Worm (Caenorhabditis elegans) whole organism, mixed stage, embryonic: ENCODE results near the gene nphp-2.

Source experiments
- blmp-1 ChIP-seq: fragments of 150-350 bp; optimal IDR thresholded peaks from 2 replicates; lab custom pipeline; 2014; ENCODE audit warnings: missing biosample characterization, missing genetic modification characterization
- ceh-43 ChIP-seq: fragments of 200-800 bp; sonication (Bioruptor generic); optimal IDR thresholded peaks from 2 replicates; lab custom pipeline; 2018; ENCODE audit warnings: mild to moderate bottlenecking, missing genetic modification characterization, moderate library complexity, missing compliant biosample characterization
- ces-1 ChIP-seq: fragments of 150-350 bp; optimal IDR thresholded peaks from 2 replicates; lab custom pipeline; 2014; ENCODE audit warnings: missing biosample characterization, missing genetic modification reagents, missing genetic modification characterization
- elt-1 ChIP-seq: sonication (generic microtip); optimal IDR thresholded peaks from 2 replicates; lab custom pipeline; 2017; ENCODE audit warnings: missing genetic modification characterization, mild to moderate bottlenecking, missing compliant biosample characterization, antibody characterized with exemption, moderate library complexity, borderline replicate concordance; ENCODE audit not compliant: insufficient read depth
- lin-13 ChIP-seq: fragments of 150-350 bp; optimal IDR thresholded peaks from 2 replicates; lab custom pipeline; 2014; ENCODE audit warnings: missing biosample characterization, missing genetic modification characterization
- lin-32 ChIP-seq: fragments of 200-800 bp; sonication (Bioruptor generic); optimal IDR thresholded peaks from 2 replicates; lab custom pipeline; 2018; ENCODE audit warnings: mild to moderate bottlenecking, missing genetic modification characterization, missing compliant biosample characterization
- nhr-12 ChIP-seq: fragments of 150-350 bp; optimal IDR thresholded peaks from 2 replicates; lab custom pipeline; 2014; ENCODE audit warnings: missing biosample characterization, missing genetic modification characterization
- nhr-237 ChIP-seq: fragments of 150-350 bp; optimal IDR thresholded peaks from 2 replicates; lab custom pipeline; 2014; ENCODE audit warnings: missing biosample characterization, missing genetic modification characterization
- nhr-28 ChIP-seq: fragments of 150-350 bp; optimal IDR thresholded peaks from 2 replicates; lab custom pipeline; 2014; ENCODE audit warnings: missing biosample characterization, missing genetic modification characterization
- pha-4 ChIP-seq: fragments of 150-350 bp; optimal IDR thresholded peaks from 2 replicates; lab custom pipeline; 2018; ENCODE audit warnings: missing biosample characterization, missing genetic modification reagents, missing genetic modification characterization
- unc-39 ChIP-seq: fragments of 150-350 bp; optimal IDR thresholded peaks from 2 replicates; lab custom pipeline; 2014; ENCODE audit warnings: missing biosample characterization, missing genetic modification characterization
- unc-62 ChIP-seq: fragments of 150-350 bp; optimal IDR thresholded peaks from 2 replicates; lab custom pipeline; 2014; ENCODE audit warnings: missing biosample characterization, missing genetic modification reagents, missing genetic modification characterization
- ztf-11 ChIP-seq: fragments of 150-350 bp; optimal IDR thresholded peaks from 2 replicates; lab custom pipeline; 2014; ENCODE audit warnings: missing biosample characterization, missing genetic modification characterization

DNA sequence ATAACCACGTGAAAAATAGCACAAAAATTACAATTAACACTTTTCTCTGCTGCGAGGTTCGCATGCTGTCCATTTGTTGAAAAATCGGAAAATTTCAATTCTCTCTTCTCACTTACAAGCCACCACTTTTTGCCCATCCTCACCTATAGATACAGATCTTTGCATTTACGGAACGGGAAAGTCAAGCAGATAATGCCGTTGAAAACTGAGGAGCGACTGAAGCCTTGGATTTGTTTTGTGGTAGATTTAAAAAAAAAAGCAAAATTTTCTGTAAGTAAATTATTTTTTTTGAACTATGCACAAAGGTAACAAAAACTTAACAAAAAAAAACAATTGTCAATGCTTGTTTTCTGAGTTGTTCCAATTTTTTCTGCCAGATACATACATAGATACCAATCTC lies 29.9 kb downstream of the nphp-2 start, which contains the start of gene T06A1.1:
- TF ChIP-seq pha-4 (tag; lab: Kevin White, UChicago), result no peak
- TF ChIP-seq lin-13 (tag; lab: Kevin White, UChicago), result no peak
- no peak for TF ChIP-seq lin-32 (GFP tag; lab: Kevin White, UChicago)
- TF ChIP-seq ces-1, result no peak
- TF ChIP-seq unc-39 (tag; lab: Kevin White, UChicago), result no peak
- no peak for TF ChIP-seq ceh-43 (GFP tag; lab: Kevin White, UChicago)
- no peak for TF ChIP-seq blmp-1 (tag; lab: Kevin White, UChicago)
- TF ChIP-seq nhr-237, result no peak
- TF ChIP-seq elt-1 (tag; lab: Kevin White, UChicago), result no peak
- no peak for TF ChIP-seq unc-62 (GFP tag; lab: Kevin White, UChicago)
- TF ChIP-seq nhr-28 (tag; lab: Kevin White, UChicago), result no peak
- TF ChIP-seq ztf-11, result no peak
- no peak for TF ChIP-seq nhr-12
